Fruit fly (Drosophila melanogaster): Measurements from ENCODE around the gene CG32579.

DNA sequence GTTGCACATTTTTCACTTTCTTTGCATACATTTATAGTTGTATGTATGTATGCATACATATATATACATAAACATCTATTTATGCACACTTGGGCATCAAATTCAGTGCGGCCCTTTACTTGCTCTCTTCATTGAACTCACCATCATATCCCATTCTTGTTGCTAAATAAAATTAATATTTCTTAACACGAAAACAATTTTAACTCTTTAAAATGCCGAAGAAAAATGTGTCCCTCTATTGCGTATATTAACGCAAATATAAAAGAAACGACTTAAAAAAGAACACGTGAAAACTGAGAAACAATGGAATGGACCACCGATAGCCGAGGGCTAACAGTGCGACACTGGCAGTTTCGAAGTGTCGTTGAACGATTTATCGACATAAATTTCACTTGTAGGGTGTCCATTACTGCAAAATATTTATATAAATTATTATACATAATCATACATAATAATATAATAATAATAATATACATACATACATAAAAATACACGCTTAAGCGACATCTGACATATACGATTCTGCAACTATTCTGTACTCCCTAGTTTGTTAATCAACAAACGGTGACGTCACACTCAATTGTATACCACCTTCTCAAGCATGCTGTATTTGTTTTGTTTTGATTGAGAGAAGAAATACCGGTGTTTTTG lies 35.7 kb downstream of the CG32579 start, which contains the start of the genes U2af50 and PIG-Q:
- TF ChIP-seq vri (GFP tag; optimal IDR thresholded peaks at IDR 0.05) (peak; percentile 62), spab (GFP tag; optimal IDR thresholded peaks at IDR 0.05) (no peak), CG1621 (tag; optimal IDR thresholded peaks at IDR 0.05) (peak; percentile 82), esn (GFP tag; optimal IDR thresholded peaks at IDR 0.05) (peak; percentile 83), CG4318 (GFP tag; optimal IDR thresholded peaks at IDR 0.05) (peak; percentile 85), dac (GFP tag; optimal IDR thresholded peaks at IDR 0.05) (peak; percentile 82), CG7368 (GFP tag; optimal IDR thresholded peaks at IDR 0.05) (no peak), ss (GFP tag; optimal IDR thresholded peaks at IDR 0.05) (no peak), Ets96B (tag; optimal IDR thresholded peaks at IDR 0.05) (peak; percentile 91), pdm3 (GFP tag; optimal IDR thresholded peaks at IDR 0.05) (peak; percentile 81), Lpt (GFP tag; optimal IDR thresholded peaks at IDR 0.05) (peak; percentile 84)

Data from whole organism, prepupa.